Worm (Caenorhabditis elegans): ENCODE results near the gene PDB1.1.

DNA sequence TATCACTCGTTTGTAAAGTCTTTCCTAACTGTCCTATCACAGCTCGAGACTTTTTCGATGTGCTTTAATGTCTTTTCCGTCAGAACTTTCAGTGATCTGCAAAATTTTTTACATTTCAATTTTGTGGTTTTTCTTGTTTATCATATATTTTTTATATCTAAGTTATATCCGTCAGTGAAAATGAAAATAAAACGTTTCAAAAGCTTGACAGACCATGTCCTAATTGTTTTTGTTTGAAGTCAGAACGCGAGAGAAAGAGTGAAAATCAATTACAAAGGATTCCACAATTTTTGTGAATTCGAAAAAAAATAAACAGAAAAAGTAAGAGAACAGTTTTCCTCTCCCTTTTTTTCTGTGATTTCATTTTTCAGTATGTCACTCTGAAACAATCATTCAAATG is 10.7 kb downstream of the PDB1.1 start, which contains the start of gene F46C8.1:
- TF ChIP-seq lin-15B (tag; optimal IDR thresholded peaks at IDR 0.05) (no peak), fos-1 (tag; optimal IDR thresholded peaks at IDR 0.05) (no peak), ztf-4 (tag; optimal IDR thresholded peaks at IDR 0.05) (no peak), elt-1 (tag; optimal IDR thresholded peaks at IDR 0.05) (no peak), jun-1 (tag; optimal IDR thresholded peaks at IDR 0.05) (no peak), nhr-76 (tag; optimal IDR thresholded peaks at IDR 0.05) (no peak), mdl-1 (tag; optimal IDR thresholded peaks at IDR 0.05) (no peak), nhr-12 (tag; optimal IDR thresholded peaks at IDR 0.05) (no peak), fkh-10 (GFP tag; optimal IDR thresholded peaks at IDR 0.05) (no peak)
